Fruit fly (Drosophila melanogaster) whole organism, adult: ENCODE data around the gene Aasdh.

Source experiments
- CG11617 ChIP-seq: fragments of 200-800 bp; sonication (Bioruptor generic); optimal IDR thresholded peaks from 2 replicates; lab custom pipeline; 2017; ENCODE audit warnings: mild to moderate bottlenecking, missing biosample characterization, missing genetic modification reagents, missing genetic modification characterization
- CG12768 ChIP-seq: fragments of 200-800 bp; sonication (Bioruptor generic); optimal IDR thresholded peaks from 2 replicates; lab custom pipeline; 2017; ENCODE audit warnings: missing biosample characterization, missing genetic modification characterization, mild to moderate bottlenecking, moderate library complexity, missing genetic modification reagents
- CG14711 ChIP-seq: fragments of 200-800 bp; sonication (Bioruptor generic); optimal IDR thresholded peaks from 2 replicates; lab custom pipeline; 2018; ENCODE audit warnings: missing biosample characterization, mild to moderate bottlenecking, missing genetic modification characterization, moderate library complexity
- CG1620 ChIP-seq: fragments of 200-800 bp; sonication (Bioruptor generic); optimal IDR thresholded peaks from 2 replicates; lab custom pipeline; 2016; ENCODE audit warnings: missing biosample characterization, missing genetic modification characterization
- CG33017 ChIP-seq: fragments of 200-800 bp; sonication (Bioruptor generic); optimal IDR thresholded peaks from 2 replicates; lab custom pipeline; 2018; ENCODE audit warnings: missing biosample characterization, mild to moderate bottlenecking, missing genetic modification characterization, moderate library complexity
- CG5204 ChIP-seq: fragments of 200-800 bp; sonication (Bioruptor generic); optimal IDR thresholded peaks from 2 replicates; lab custom pipeline; 2016; ENCODE audit warnings: missing biosample characterization, missing genetic modification characterization
- CG7045 ChIP-seq: fragments of 200-800 bp; sonication (Bioruptor generic); optimal IDR thresholded peaks from 2 replicates; lab custom pipeline; 2017; ENCODE audit warnings: missing biosample characterization, mild to moderate bottlenecking, missing genetic modification characterization
- CG7101 ChIP-seq: fragments of 200-800 bp; sonication (Bioruptor generic); optimal IDR thresholded peaks from 2 replicates; lab custom pipeline; 2018; ENCODE audit warnings: missing biosample characterization, mild to moderate bottlenecking, missing genetic modification characterization, moderate library complexity
- Crg-1 ChIP-seq: fragments of 200-800 bp; sonication (Bioruptor generic); optimal IDR thresholded peaks from 2 replicates; lab custom pipeline; 2016; ENCODE audit warnings: missing biosample characterization, missing genetic modification characterization
- Hr96 ChIP-seq: fragments of 200-800 bp; sonication (Bioruptor generic); optimal IDR thresholded peaks from 2 replicates; lab custom pipeline; 2016; ENCODE audit warnings: missing biosample characterization, missing genetic modification characterization
- Mnt ChIP-seq: fragments of 200-800 bp; sonication (Bioruptor generic); optimal IDR thresholded peaks from 2 replicates; lab custom pipeline; 2016; ENCODE audit warnings: missing biosample characterization, mild to moderate bottlenecking, missing genetic modification characterization
- bab1 ChIP-seq: fragments of 200-800 bp; sonication (Bioruptor generic); optimal IDR thresholded peaks from 3 replicates; lab custom pipeline; 2019; ENCODE audit warnings: missing biosample characterization, mild to moderate bottlenecking, missing genetic modification characterization, moderate library complexity
- cic ChIP-seq: fragments of 200-800 bp; sonication (Bioruptor generic); optimal IDR thresholded peaks from 2 replicates; lab custom pipeline; 2017; ENCODE audit warnings: missing biosample characterization, mild to moderate bottlenecking, missing genetic modification characterization, moderate library complexity
- cnc ChIP-seq, 2 experiments: fragments of >200 bp; optimal IDR thresholded peaks; 2 replicates each; lab custom pipeline; 2017
- kay ChIP-seq: fragments of 200-800 bp; sonication (Bioruptor generic); peaks from one replicate; lab custom pipeline; 2016; ENCODE audit warnings: missing biosample characterization, missing genetic modification characterization, borderline replicate concordance
- ovo ChIP-seq: fragments of 200-800 bp; sonication (Bioruptor generic); optimal IDR thresholded peaks from 2 replicates; lab custom pipeline; 2016; ENCODE audit warnings: missing biosample characterization, missing genetic modification characterization
- pad ChIP-seq: fragments of 200-800 bp; sonication (Bioruptor generic); optimal IDR thresholded peaks from 3 replicates; lab custom pipeline; 2017; ENCODE audit warnings: missing biosample characterization, missing genetic modification characterization, mild to moderate bottlenecking, moderate library complexity, missing genetic modification reagents
- tj ChIP-seq: fragments of 200-800 bp; sonication (Bioruptor generic); optimal IDR thresholded peaks from 3 replicates; lab custom pipeline; 2017; ENCODE audit warnings: missing biosample characterization, mild to moderate bottlenecking, missing genetic modification characterization, moderate library complexity
- toe ChIP-seq: fragments of 200-800 bp; sonication (Bioruptor generic); optimal IDR thresholded peaks from 2 replicates; lab custom pipeline; 2016; ENCODE audit warnings: missing biosample characterization, missing genetic modification characterization

The Aasdh gene

DNA sequence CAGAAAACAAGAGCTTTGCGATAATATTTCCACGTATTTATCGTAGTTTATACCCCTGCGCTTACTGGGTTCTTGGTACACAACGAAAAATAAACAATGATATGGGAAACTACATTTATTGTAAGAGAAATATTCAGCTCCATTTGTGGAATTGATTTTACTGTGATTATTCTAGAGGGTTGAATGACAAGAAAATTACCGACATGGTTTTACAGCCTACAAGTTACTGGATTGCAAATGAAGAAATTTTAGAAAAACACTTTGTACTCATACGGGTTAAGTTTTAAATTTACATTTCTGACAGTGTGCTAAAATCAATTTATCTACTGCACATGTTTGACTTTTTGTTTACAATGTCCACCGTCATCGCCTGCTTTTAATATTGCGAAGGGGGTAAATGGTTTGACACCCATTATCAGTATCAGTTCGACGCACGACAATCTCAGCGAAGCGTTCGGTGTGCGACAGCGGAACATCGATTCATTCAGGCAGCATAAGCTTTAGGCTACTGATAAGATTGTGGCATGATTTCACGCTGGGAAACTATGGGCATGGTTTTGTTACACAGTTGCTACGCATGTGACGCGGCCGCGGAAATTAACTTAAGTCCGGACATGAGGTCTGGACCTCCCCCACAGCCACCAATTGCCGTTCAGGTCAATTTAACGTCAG is 12.5 kb upstream of the Aasdh start:
- TF ChIP-seq CG11617 (peak; percentile 4), tj (no peak), CG7101 (peak; percentile 18), cic (GFP tag; lab: Kevin White, UChicago) (no peak), Mnt (peak; percentile 32)

DNA sequence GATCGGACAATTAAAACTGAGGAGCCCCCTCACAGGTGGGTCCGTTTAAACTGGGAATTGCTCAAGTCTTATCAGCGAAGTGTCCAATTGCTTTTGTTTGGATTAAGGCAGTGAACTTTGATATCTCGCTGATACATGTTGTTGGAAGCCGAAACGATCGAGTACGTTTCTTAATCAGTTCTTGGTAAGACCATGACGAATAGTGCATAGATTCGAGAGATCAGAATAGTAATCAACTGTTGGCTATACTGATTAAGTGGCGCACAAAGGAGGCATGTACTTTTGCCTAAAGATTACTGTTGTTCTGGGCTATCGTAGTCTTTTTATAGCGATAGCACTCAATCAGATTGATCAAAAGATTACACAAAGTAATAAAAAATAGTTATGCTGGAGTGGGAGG is 2.1 kb upstream of the Aasdh start:
- TF ChIP-seq Hr96 = no peak
- peak; percentile 41 for TF ChIP-seq cic (GFP tag; lab: Kevin White, UChicago)
- TF ChIP-seq kay (GFP tag; lab: Kevin White, UChicago) = peak; percentile 83

- TF ChIP-seq CG7101 (no peak), CG33017 (tag; lab: Kevin White, UChicago) (no peak), cnc (optimal IDR thresholded peaks at IDR 0.05; lab: Kevin White, UChicago) (no peak), tj (no peak), kay (GFP tag; lab: Kevin White, UChicago) (no peak), pad (GFP tag; lab: Kevin White, UChicago) (no peak), CG11617 (no peak), Mnt (no peak), CG7045 (no peak), CG1620 (GFP tag; lab: Kevin White, UChicago) (no peak), cic (GFP tag; lab: Kevin White, UChicago) (no peak)
These were observed 7.2 kb downstream of the Aasdh start, which contains the start of gene CG31897 for dm6 chr2L:8442147-8442546. Gene CG31897, plus strand, starts transcription at chr2L:8442447.

- TF ChIP-seq toe (no peak), kay (GFP tag; lab: Kevin White, UChicago) (peak; percentile 94), CG14711 (tag; lab: Kevin White, UChicago) (peak; percentile 16), bab1 (GFP tag; lab: Kevin White, UChicago) (peak; percentile 31), CG33017 (tag; lab: Kevin White, UChicago) (no peak), CG1620 (GFP tag; lab: Kevin White, UChicago) (peak; percentile 42), pad (GFP tag; lab: Kevin White, UChicago) (peak; percentile 10), tj (no peak)
These were observed 11.3 kb downstream of the Aasdh start, which contains the start of gene mus201 for dm6 chr2L:8438052-8438451. Gene mus201, plus strand, starts transcription at chr2L:8438169.

- TF ChIP-seq CG14711 (tag; lab: Kevin White, UChicago) = no peak
- TF ChIP-seq CG7101 = peak; percentile 24
- TF ChIP-seq CG1620 (GFP tag; lab: Kevin White, UChicago) = peak; percentile 48
- TF ChIP-seq bab1 (GFP tag; lab: Kevin White, UChicago) = peak; percentile 15
- no peak for TF ChIP-seq CG33017 (tag; lab: Kevin White, UChicago)
- TF ChIP-seq CG12768 (GFP tag; lab: Kevin White, UChicago) = no peak
- peak; percentile 65 for TF ChIP-seq Mnt
- peak; percentile 23 for TF ChIP-seq Crg-1 (GFP tag; lab: Kevin White, UChicago)
- no peak for TF ChIP-seq ovo (GFP tag; lab: Kevin White, UChicago)
- TF ChIP-seq pad (GFP tag; lab: Kevin White, UChicago) = peak; percentile 10
These were observed 12.2 kb downstream of the Aasdh start, which contains the start of the genes D12 and Chrac-14 for dm6 chr2L:8437176-8437575. Gene D12, minus strand, starts transcription at chr2L:8437365. Gene Chrac-14, plus strand, starts transcription at chr2L:8437405.

DNA sequence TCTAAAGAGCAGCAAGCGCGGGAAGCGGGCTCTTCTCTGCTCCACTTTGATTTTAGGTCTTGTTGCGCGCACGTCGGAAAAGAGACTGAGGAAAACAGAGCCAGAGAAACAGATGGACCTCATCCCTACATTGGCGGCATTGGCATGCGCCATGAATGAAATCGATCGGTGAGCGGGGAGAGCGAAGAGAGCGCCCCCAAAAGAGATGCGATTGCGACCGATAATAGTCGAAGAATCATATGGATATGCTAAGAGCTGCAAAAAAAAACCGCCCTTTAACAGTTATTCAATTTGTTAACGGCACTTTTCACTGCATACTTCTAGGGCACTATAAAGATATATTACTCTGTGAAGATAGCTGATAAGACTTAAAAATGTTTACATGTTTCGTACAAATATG is 15.9 kb downstream of the Aasdh start, which contains the start of gene grk:
Gene grk (minus strand): TSS at position 87 of the 400 bp plus-strand sequence.
- TF ChIP-seq CG12768 (GFP tag; lab: Kevin White, UChicago) = no peak
- TF ChIP-seq CG7101 = no peak
- TF ChIP-seq pad (GFP tag; lab: Kevin White, UChicago) = peak; percentile 47
- TF ChIP-seq ovo (GFP tag; lab: Kevin White, UChicago) = peak; percentile 52
- no peak for TF ChIP-seq toe
- no peak for TF ChIP-seq kay (GFP tag; lab: Kevin White, UChicago)
- no peak for TF ChIP-seq cic (GFP tag; lab: Kevin White, UChicago)
- no peak for TF ChIP-seq CG14711 (tag; lab: Kevin White, UChicago)
- TF ChIP-seq bab1 (GFP tag; lab: Kevin White, UChicago) = no peak
- TF ChIP-seq CG7045 = no peak
- no peak for TF ChIP-seq tj
- TF ChIP-seq Mnt = no peak
- TF ChIP-seq CG1620 (GFP tag; lab: Kevin White, UChicago) = no peak
- no peak for TF ChIP-seq Hr96
- TF ChIP-seq CG33017 (tag; lab: Kevin White, UChicago) = no peak
- TF ChIP-seq CG5204 = no peak

dm6 chr2L:8432130-8432529 is 17.2 kb downstream of the Aasdh start:
- no peak for TF ChIP-seq CG7045
- TF ChIP-seq CG33017 (tag; lab: Kevin White, UChicago) = no peak
- no peak for TF ChIP-seq CG12768 (GFP tag; lab: Kevin White, UChicago)
- no peak for TF ChIP-seq CG5204
- TF ChIP-seq pad (GFP tag; lab: Kevin White, UChicago) = no peak
- TF ChIP-seq ovo (GFP tag; lab: Kevin White, UChicago) = no peak
- TF ChIP-seq toe = no peak
- no peak for TF ChIP-seq Hr96
- TF ChIP-seq kay (GFP tag; lab: Kevin White, UChicago) = no peak
- no peak for TF ChIP-seq tj
